Fruit fly (Drosophila melanogaster) whole organism, embryonic: ENCODE data around the gene CG3198.

Experiments
- Atf3 ChIP-seq: fragments of 200-800 bp; sonication (Bioruptor generic); optimal IDR thresholded peaks from 3 replicates; lab custom pipeline; 2016; ENCODE audit warnings: missing biosample characterization, missing genetic modification characterization
- CG10267 ChIP-seq: fragments of 200-800 bp; sonication (Bioruptor generic); optimal IDR thresholded peaks from 2 replicates; lab custom pipeline; 2018; ENCODE audit warnings: missing biosample characterization, mild to moderate bottlenecking, missing genetic modification characterization, moderate library complexity
- CG10462 ChIP-seq: fragments of 200-800 bp; sonication (Bioruptor generic); optimal IDR thresholded peaks from 2 replicates; lab custom pipeline; 2016; ENCODE audit warnings: missing biosample characterization, missing genetic modification characterization
- CG12744 ChIP-seq: fragments of 200-800 bp; sonication (Bioruptor generic); optimal IDR thresholded peaks from 2 replicates; lab custom pipeline; 2016; ENCODE audit warnings: missing biosample characterization, missing genetic modification characterization
- CG13296 ChIP-seq: fragments of 200-800 bp; sonication (Bioruptor generic); optimal IDR thresholded peaks from 3 replicates; lab custom pipeline; 2018; ENCODE audit warnings: missing biosample characterization, mild to moderate bottlenecking, missing genetic modification characterization
- CG14710 ChIP-seq: fragments of 200-800 bp; sonication (Bioruptor generic); optimal IDR thresholded peaks from 3 replicates; lab custom pipeline; 2019; ENCODE audit warnings: missing biosample characterization, mild to moderate bottlenecking, missing genetic modification characterization, moderate library complexity
- CG16863 ChIP-seq: fragments of 200-800 bp; sonication (Bioruptor generic); optimal IDR thresholded peaks from 3 replicates; lab custom pipeline; 2016; ENCODE audit warnings: missing biosample characterization, missing genetic modification characterization
- CG17361 ChIP-seq: fragments of 200-800 bp; sonication (Bioruptor generic); IDR thresholded peaks from 3 replicates; pipeline ENCODE4 v1.3.6; 2022; ENCODE audit warnings: missing biosample characterization, missing genetic modification characterization
- CG18011 ChIP-seq: fragments of 200-800 bp; sonication (Bioruptor generic); optimal IDR thresholded peaks from 2 replicates; lab custom pipeline; 2017; ENCODE audit warnings: missing biosample characterization, missing genetic modification characterization, mild to moderate bottlenecking, moderate library complexity, missing genotype
- CG2875 ChIP-seq: fragments of 200-800 bp; sonication (Bioruptor generic); optimal IDR thresholded peaks from 2 replicates; lab custom pipeline; 2017; ENCODE audit warnings: missing biosample characterization, mild to moderate bottlenecking, missing genetic modification characterization, missing genetic modification reagents
- CG6272 ChIP-seq: fragments of 200-800 bp; sonication (Bioruptor generic); IDR thresholded peaks from 2 replicates; pipeline ENCODE4 v1.3.6; 2022; ENCODE audit warnings: missing biosample characterization, missing genetic modification characterization
- CG8765 ChIP-seq: fragments of 200-800 bp; sonication (Bioruptor generic); IDR thresholded peaks from 2 replicates; pipeline ENCODE4 v1.3.6; 2022; ENCODE audit warnings: missing biosample characterization, missing genetic modification characterization
- CG9609 ChIP-seq: fragments of 200-800 bp; sonication (Bioruptor generic); optimal IDR thresholded peaks from 3 replicates; lab custom pipeline; 2016; ENCODE audit warnings: missing biosample characterization, missing genetic modification characterization
- CG9932 ChIP-seq: fragments of 200-800 bp; sonication (Bioruptor generic); IDR thresholded peaks from 2 replicates; pipeline ENCODE4 v1.3.6; 2022; ENCODE audit warnings: missing biosample characterization, missing genetic modification characterization
- Dll ChIP-seq: fragments of 200-800 bp; sonication (Bioruptor generic); IDR thresholded peaks from 4 replicates; pipeline ENCODE4 v1.3.6; 2022; ENCODE audit warnings: missing biosample characterization, missing genetic modification characterization; ENCODE audit not compliant: partially characterized antibody
- Gug ChIP-seq: fragments of 200-800 bp; sonication (Bioruptor generic); IDR thresholded peaks from 4 replicates; pipeline ENCODE4 v1.3.6; 2022; ENCODE audit warnings: missing biosample characterization, missing genetic modification characterization
- Jarid2 ChIP-seq: fragments of 200-800 bp; sonication (Bioruptor generic); optimal IDR thresholded peaks from 3 replicates; lab custom pipeline; 2017; ENCODE audit warnings: mild to moderate bottlenecking, missing biosample characterization, missing genetic modification reagents, missing genetic modification characterization
- NFAT ChIP-seq: fragments of 200-800 bp; sonication (Bioruptor generic); IDR thresholded peaks from 2 replicates; pipeline ENCODE4 v1.3.6; 2022; ENCODE audit warnings: missing biosample characterization, missing genetic modification characterization
- Opbp ChIP-seq: fragments of 200-800 bp; sonication (Bioruptor generic); IDR thresholded peaks from 3 replicates; pipeline ENCODE4 v1.3.6; 2022; ENCODE audit warnings: missing biosample characterization, missing genetic modification characterization; ENCODE audit not compliant: partially characterized antibody
- Optix ChIP-seq: fragments of 200-800 bp; sonication (Bioruptor generic); IDR thresholded peaks from 3 replicates; pipeline ENCODE4 v1.3.6; 2022; ENCODE audit warnings: missing biosample characterization, missing genetic modification characterization
- PHDP ChIP-seq: fragments of 200-800 bp; sonication (Bioruptor generic); optimal IDR thresholded peaks from 3 replicates; lab custom pipeline; 2018; ENCODE audit warnings: missing biosample characterization, mild to moderate bottlenecking, missing genetic modification characterization, moderate library complexity
- Ptx1 ChIP-seq: fragments of 200-800 bp; sonication (Bioruptor generic); IDR thresholded peaks from 2 replicates; pipeline ENCODE4 v1.3.6; 2022; ENCODE audit warnings: missing biosample characterization, missing genetic modification characterization
- Scr ChIP-seq: fragments of 200-800 bp; sonication (Bioruptor generic); IDR thresholded peaks from 2 replicates; pipeline ENCODE4 v1.3.6; 2022; ENCODE audit warnings: missing biosample characterization, missing genetic modification characterization; ENCODE audit not compliant: partially characterized antibody
- Sin3A ChIP-seq: fragments of >200 bp; optimal IDR thresholded peaks from 2 replicates; lab custom pipeline; 2018
- Trl ChIP-seq, 3 experiments: fragments of >200 bp in 2 of 3; fragments of 200-800 bp in 1 of 3; sonication (Bioruptor generic) in 1 of 3; optimal IDR thresholded peaks; 2 replicates in 1 of 3; 3 replicates in 2 of 3; lab custom pipeline; 2016 to 2017; ENCODE audit warnings: missing biosample characterization in 1 of 3, missing genetic modification characterization in 1 of 3
- Xrp1 ChIP-seq: fragments of 200-800 bp; sonication (Bioruptor generic); IDR thresholded peaks from 2 replicates; pipeline ENCODE4 v1.3.6; 2022; ENCODE audit warnings: missing biosample characterization, missing genetic modification characterization
- ab ChIP-seq: fragments of 200-800 bp; sonication (Bioruptor generic); optimal IDR thresholded peaks from 2 replicates; lab custom pipeline; 2016; ENCODE audit warnings: missing biosample characterization, missing genetic modification characterization
- aop ChIP-seq: fragments of 200-800 bp; sonication (Bioruptor generic); IDR thresholded peaks from 2 replicates; pipeline ENCODE4 v1.3.6; 2022; ENCODE audit warnings: missing biosample characterization, missing genetic modification characterization
- ash1 ChIP-seq: fragments of 200-800 bp; sonication (Bioruptor generic); optimal IDR thresholded peaks from 2 replicates; lab custom pipeline; 2018; ENCODE audit warnings: missing biosample characterization, mild to moderate bottlenecking, missing genetic modification characterization
- ato ChIP-seq: fragments of 200-800 bp; sonication (Bioruptor generic); IDR thresholded peaks from 2 replicates; pipeline ENCODE4 v1.3.6; 2022; ENCODE audit warnings: missing biosample characterization, missing genetic modification characterization; ENCODE audit not compliant: partially characterized antibody
- bigmax ChIP-seq: fragments of 200-800 bp; sonication (Bioruptor generic); optimal IDR thresholded peaks from 2 replicates; lab custom pipeline; 2018; ENCODE audit warnings: missing biosample characterization, mild to moderate bottlenecking, missing genetic modification characterization
- bsh ChIP-seq, 2 experiments: fragments of 200-800 bp; sonication (Bioruptor generic); optimal IDR thresholded peaks; 2 replicates each; lab custom pipeline; 2017 to 2018; ENCODE audit warnings: mild to moderate bottlenecking in 2 of 2, missing biosample characterization in 2 of 2, missing genetic modification characterization in 2 of 2, moderate library complexity in 1 of 2
- chinmo ChIP-seq: fragments of 200-800 bp; sonication (Bioruptor generic); IDR thresholded peaks from 4 replicates; pipeline ENCODE4 v1.3.6; 2022; ENCODE audit warnings: missing biosample characterization, missing genetic modification characterization; ENCODE audit not compliant: partially characterized antibody
- dpn ChIP-seq, 2 experiments: fragments of 200-800 bp; sonication (Bioruptor generic); optimal IDR thresholded peaks; 3 replicates each; lab custom pipeline; 2016; ENCODE audit warnings: missing biosample characterization in 2 of 2, missing genetic modification characterization in 2 of 2
- eyg ChIP-seq: fragments of 200-800 bp; sonication (Bioruptor generic); optimal IDR thresholded peaks from 3 replicates; lab custom pipeline; 2016; ENCODE audit warnings: missing biosample characterization, missing genetic modification characterization
- fu2 ChIP-seq: fragments of 200-800 bp; sonication (Bioruptor generic); optimal IDR thresholded peaks from 2 replicates; lab custom pipeline; 2016; ENCODE audit warnings: missing biosample characterization, missing genetic modification characterization
- hb ChIP-seq: fragments of 200-800 bp; sonication (Bioruptor generic); IDR thresholded peaks from 3 replicates; pipeline ENCODE4 v1.3.6; 2022; ENCODE audit warnings: missing biosample characterization, missing genetic modification characterization; ENCODE audit not compliant: partially characterized antibody
- lilli ChIP-seq: fragments of 200-800 bp; sonication (Bioruptor generic); optimal IDR thresholded peaks from 3 replicates; lab custom pipeline; 2016; ENCODE audit warnings: missing biosample characterization, missing genetic modification characterization
- luna ChIP-seq: fragments of 200-800 bp; sonication (Bioruptor generic); optimal IDR thresholded peaks from 2 replicates; lab custom pipeline; 2016; ENCODE audit warnings: missing biosample characterization, missing genetic modification characterization
- pb ChIP-seq: fragments of 200-800 bp; sonication (Bioruptor generic); optimal IDR thresholded peaks from 3 replicates; lab custom pipeline; 2016; ENCODE audit warnings: missing biosample characterization, missing genetic modification characterization
- pros ChIP-seq: fragments of 200-800 bp; sonication (Bioruptor generic); optimal IDR thresholded peaks from 3 replicates; lab custom pipeline; 2019; ENCODE audit warnings: missing biosample characterization, mild to moderate bottlenecking, missing genetic modification characterization, moderate library complexity
- row ChIP-seq: fragments of 200-800 bp; sonication (Bioruptor generic); IDR thresholded peaks from 3 replicates; pipeline ENCODE4 v1.3.6; 2022; ENCODE audit warnings: missing biosample characterization, missing genetic modification characterization
- scrt ChIP-seq: fragments of 200-800 bp; sonication (Bioruptor generic); optimal IDR thresholded peaks from 2 replicates; lab custom pipeline; 2018; ENCODE audit warnings: missing biosample characterization, mild to moderate bottlenecking, missing genetic modification characterization, moderate library complexity
- slp2 ChIP-seq: fragments of 200-800 bp; sonication (Bioruptor generic); optimal IDR thresholded peaks from 2 replicates; lab custom pipeline; 2016; ENCODE audit warnings: missing biosample characterization, missing genetic modification characterization
- sob ChIP-seq: fragments of 200-800 bp; sonication (Bioruptor generic); IDR thresholded peaks from 2 replicates; pipeline ENCODE4 v1.3.6; 2022; ENCODE audit warnings: missing biosample characterization, missing genetic modification characterization
- toy ChIP-seq: fragments of 200-800 bp; sonication (Bioruptor generic); IDR thresholded peaks from 2 replicates; pipeline ENCODE4 v1.3.6; 2022; ENCODE audit warnings: missing biosample characterization, missing genetic modification characterization
- vfl ChIP-seq: fragments of 200-800 bp; sonication (Bioruptor generic); optimal IDR thresholded peaks from 2 replicates; lab custom pipeline; 2016; ENCODE audit warnings: missing biosample characterization, missing genetic modification characterization
- wdn ChIP-seq: fragments of 200-800 bp; sonication (Bioruptor generic); IDR thresholded peaks from 2 replicates; pipeline ENCODE4 v1.3.6; 2022; ENCODE audit warnings: missing biosample characterization, missing genetic modification characterization
- z ChIP-seq: fragments of 200-800 bp; sonication (Bioruptor generic); IDR thresholded peaks from 3 replicates; pipeline ENCODE4 v1.3.6; 2022; ENCODE audit warnings: missing biosample characterization, missing genetic modification characterization
- zen2 ChIP-seq: fragments of 200-800 bp; sonication (Bioruptor generic); IDR thresholded peaks from 3 replicates; pipeline ENCODE4 v1.3.6; 2022; ENCODE audit warnings: missing biosample characterization, missing genetic modification characterization; ENCODE audit not compliant: partially characterized antibody
- zfh2 ChIP-seq: fragments of 200-800 bp; sonication (Bioruptor generic); optimal IDR thresholded peaks from 2 replicates; lab custom pipeline; 2016; ENCODE audit warnings: missing biosample characterization, missing genetic modification characterization

The CG3198 gene

DNA sequence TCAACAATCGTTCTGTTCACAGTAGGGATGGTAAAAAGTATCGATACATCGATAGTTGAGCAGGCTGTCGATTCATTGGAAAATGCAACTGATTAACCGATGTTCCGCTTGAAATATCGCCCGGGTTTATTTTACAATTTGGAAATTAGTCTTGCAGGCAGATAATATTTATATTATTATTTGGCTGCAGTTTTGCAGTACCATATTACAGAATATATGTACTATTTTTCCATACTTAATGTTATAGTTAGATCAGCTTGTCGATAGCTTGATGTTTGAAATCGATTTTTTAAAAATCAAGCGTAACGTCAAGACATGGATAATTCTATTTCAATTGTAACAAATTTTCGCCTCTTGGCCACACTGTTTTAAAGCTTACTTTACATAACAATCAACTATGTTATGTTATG, 21.2 kb upstream of the CG3198 start, which contains the start of gene CG14442 (continued):
- peak; percentile 14 for TF ChIP-seq CG9609
- TF ChIP-seq CG14710, result peak; percentile 66
- no peak for TF ChIP-seq scrt (GFP tag; lab: Kevin White, UChicago)
- no peak for TF ChIP-seq pros (GFP tag; lab: Kevin White, UChicago)
- peak; percentile 25 for TF ChIP-seq zfh2 (GFP tag; lab: Kevin White, UChicago)
- peak; percentile 78 for TF ChIP-seq row (GFP tag; lab: Robert Waterston, UW)
- no peak for TF ChIP-seq CG10462 (GFP tag; lab: Kevin White, UChicago)
- no peak for TF ChIP-seq bigmax
- TF ChIP-seq wdn (GFP tag; lab: Robert Waterston, UW), result no peak
- TF ChIP-seq CG17361, result peak; percentile 45; the same call in 1 of the 3 replicates
- no peak for TF ChIP-seq ab (GFP tag; lab: Kevin White, UChicago)
- no peak for TF ChIP-seq vfl (GFP tag; lab: Kevin White, UChicago)
- peak; percentile 18 for TF ChIP-seq CG16863 (GFP tag; lab: Kevin White, UChicago)
- TF ChIP-seq Ptx1, result no peak; the same call in 1 of the 2 replicates
- no peak for TF ChIP-seq Atf3
- TF ChIP-seq fu2 (GFP tag; lab: Kevin White, UChicago), result no peak
- TF ChIP-seq Opbp (GFP tag; lab: Robert Waterston, UW), result peak; percentile 88; the same call in 2 of the 3 replicates
- TF ChIP-seq PHDP (tag; lab: Kevin White, UChicago), result peak; percentile 20
- TF ChIP-seq CG12744, result peak; percentile 17
- TF ChIP-seq sob, result 0 out of 2 replicates have a peak, but pooled peaks have one; percentile 29
- TF ChIP-seq Jarid2 (GFP tag; lab: Kevin White, UChicago), result no peak
- peak; percentile 29 for TF ChIP-seq CG13296 (GFP tag; lab: Kevin White, UChicago)
- peak; percentile 91 for TF ChIP-seq ato (GFP tag; lab: Robert Waterston, UW)
- TF ChIP-seq luna (GFP tag; lab: Kevin White, UChicago), result no peak
- TF ChIP-seq lilli (GFP tag; lab: Kevin White, UChicago), result peak; percentile 71
- TF ChIP-seq NFAT (GFP tag; lab: Robert Waterston, UW), result peak; percentile 22; the same call in 1 of the 2 replicates
- no peak for TF ChIP-seq eyg
- peak; percentile 83 for TF ChIP-seq chinmo (GFP tag; lab: Robert Waterston, UW)
- TF ChIP-seq zen2 (GFP tag; lab: Robert Waterston, UW), result peak; percentile 91
- TF ChIP-seq Dll, result peak; percentile 95
- TF ChIP-seq slp2 (GFP tag; lab: Kevin White, UChicago), result peak; percentile 1
- TF ChIP-seq ash1 (GFP tag; lab: Kevin White, UChicago), result no peak
- no peak for TF ChIP-seq z (GFP tag; lab: Robert Waterston, UW)
- peak in 1 of 2 experiments; percentile 25 for TF ChIP-seq bsh (GFP tag; optimal IDR thresholded peaks at IDR 0.05; lab: Kevin White, UChicago)
- TF ChIP-seq CG18011 (GFP tag; lab: Kevin White, UChicago), result peak; percentile 9
- TF ChIP-seq pb (GFP tag; lab: Kevin White, UChicago), result no peak
- TF ChIP-seq Optix (GFP tag; lab: Robert Waterston, UW), result no peak
- TF ChIP-seq CG6272 (GFP tag; lab: Robert Waterston, UW), result no peak
- TF ChIP-seq Gug (GFP tag; lab: Robert Waterston, UW), result peak; percentile 34; the same call in 1 of the 4 replicates
- peak; percentile 72 for TF ChIP-seq CG9932
- TF ChIP-seq Sin3A (lab: Kevin White, UChicago), result no peak
- TF ChIP-seq dpn (GFP tag; optimal IDR thresholded peaks at IDR 0.05; lab: Kevin White, UChicago), result peak; percentile 33 to 50
- no peak for TF ChIP-seq CG8765
- no peak for TF ChIP-seq Trl (optimal IDR thresholded peaks at IDR 0.05; lab: Kevin White, UChicago)
- peak; percentile 0 for TF ChIP-seq Trl (GFP tag; optimal IDR thresholded peaks at IDR 0.05; lab: Kevin White, UChicago)
- TF ChIP-seq Xrp1 (GFP tag; lab: Robert Waterston, UW), result peak; percentile 18; the same call in 1 of the 2 replicates
- TF ChIP-seq Scr, result peak; percentile 92
- TF ChIP-seq CG2875, result no peak
- TF ChIP-seq hb, result peak; percentile 95
- TF ChIP-seq aop, result no peak
- peak; percentile 33 for TF ChIP-seq CG10267 (tag; lab: Kevin White, UChicago)
- TF ChIP-seq toy (GFP tag; lab: Robert Waterston, UW), result no peak
